In the genomic region with DNA sequence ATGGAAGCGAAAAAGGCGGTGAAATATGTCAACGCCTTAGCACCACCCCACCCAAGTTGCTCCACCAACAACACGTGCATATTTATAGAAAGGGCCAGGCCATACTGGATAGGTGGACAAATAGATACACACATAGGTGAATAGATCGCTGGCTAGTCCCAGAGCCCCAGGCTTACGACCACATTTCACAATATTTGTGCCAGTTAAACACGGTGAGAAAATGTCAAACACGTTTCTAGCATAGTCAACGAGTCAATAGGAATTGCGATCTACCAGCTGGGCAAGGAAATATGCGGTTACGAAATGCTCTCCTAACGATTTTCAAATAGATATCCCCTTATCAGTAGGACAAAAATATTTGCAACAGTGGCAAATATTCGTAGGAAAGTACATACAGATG, we compare ENCODE assay signal across 4 fruit fly cellular contexts.
A peak's percentile ranks its signal among the peaks of the same experiment; 100 is the strongest.
TF ChIP-seq lines count a peak whose summit lies in the region.

No protein-coding gene starts in this region.

- TF ChIP-seq CTCF in whole organism, embryonic (GFP tag; optimal IDR thresholded peaks at IDR 0.05; lab: Kevin White, UChicago) = no peak

TF ChIP-seq in whole organism, adult, 20 proteins besides CTCF, POLR2A, EP300 and RAD21:
- peak; percentile 62 for TF ChIP-seq ovo (GFP tag; optimal IDR thresholded peaks at IDR 0.05; lab: Kevin White, UChicago)
- TF ChIP-seq CG7045 (GFP tag; optimal IDR thresholded peaks at IDR 0.05; lab: Kevin White, UChicago) = peak; percentile 24
- TF ChIP-seq toe (GFP tag; optimal IDR thresholded peaks at IDR 0.05; lab: Kevin White, UChicago) = no peak
- peak; percentile 14 for TF ChIP-seq Crg-1 (GFP tag; optimal IDR thresholded peaks at IDR 0.05; lab: Kevin White, UChicago)
- TF ChIP-seq CG7101 (tag; optimal IDR thresholded peaks at IDR 0.05; lab: Kevin White, UChicago) = peak; percentile 9

TF ChIP-seq in whole organism, embryonic, 481 proteins besides CTCF, POLR2A, EP300 and RAD21:
- TF ChIP-seq CG32767 (GFP tag; IDR thresholded peaks at IDR 0.05; lab: Robert Waterston, UW) = peak; percentile 25; the same call in 1 of the 2 replicates
- TF ChIP-seq Med (GFP tag; lab: Kevin White, UChicago) = peak; percentile 64
- TF ChIP-seq vvl (GFP tag; IDR thresholded peaks at IDR 0.05; lab: Robert Waterston, UW) = 0 out of 2 replicates have a peak, but pooled peaks have one; percentile 5
- TF ChIP-seq D19A (tag; optimal IDR thresholded peaks at IDR 0.05; lab: Kevin White, UChicago) = no peak
- TF ChIP-seq CG2120 (GFP tag; optimal IDR thresholded peaks at IDR 0.05; lab: Kevin White, UChicago) = peak; percentile 13
- TF ChIP-seq slp2 (GFP tag; optimal IDR thresholded peaks at IDR 0.05; lab: Kevin White, UChicago) = no peak
- peak; percentile 58 for TF ChIP-seq CG12769 (tag; optimal IDR thresholded peaks at IDR 0.05; lab: Kevin White, UChicago)
- TF ChIP-seq zen (tag; optimal IDR thresholded peaks at IDR 0.05; lab: Kevin White, UChicago) = no peak
- TF ChIP-seq da (GFP tag; optimal IDR thresholded peaks at IDR 0.05; lab: Kevin White, UChicago) = no peak
- no peak for TF ChIP-seq CrebB (tag; optimal IDR thresholded peaks at IDR 0.05; lab: Kevin White, UChicago)
- TF ChIP-seq CG15514 (GFP tag; optimal IDR thresholded peaks at IDR 0.05; lab: Kevin White, UChicago) = no peak
- no peak for TF ChIP-seq zf30C (GFP tag; optimal IDR thresholded peaks at IDR 0.05; lab: Kevin White, UChicago)
- 0 out of 2 replicates have a peak, but pooled peaks have one; percentile 29 for TF ChIP-seq rib (GFP tag; IDR thresholded peaks at IDR 0.05; lab: Robert Waterston, UW)
- no peak for TF ChIP-seq D19B (GFP tag; optimal IDR thresholded peaks at IDR 0.05; lab: Kevin White, UChicago)
- no peak for TF ChIP-seq dimm (GFP tag; IDR thresholded peaks at IDR 0.05; lab: Robert Waterston, UW)
TF ChIP-seq in whole organism, embryonic: peak in this region for 6.

TF ChIP-seq in whole organism, prepupa, 60 proteins besides CTCF, POLR2A, EP300 and RAD21:
- TF ChIP-seq CG32006 (GFP tag; optimal IDR thresholded peaks at IDR 0.05; lab: Kevin White, UChicago) (peak; percentile 17), Eip78C (GFP tag; lab: Kevin White, UChicago) (peak; percentile 28), CG34406 (GFP tag; optimal IDR thresholded peaks at IDR 0.05; lab: Kevin White, UChicago) (no peak), fkh (GFP tag; optimal IDR thresholded peaks at IDR 0.05; lab: Kevin White, UChicago) (peak; percentile 35), CG11762 (GFP tag; optimal IDR thresholded peaks at IDR 0.05; lab: Kevin White, UChicago; ENCODE audit: insufficient read depth) (no peak)
TF ChIP-seq in whole organism, prepupa: peak in this region for 3.

TF ChIP-seq in whole organism, pupa, 21 proteins besides CTCF, POLR2A, EP300 and RAD21:
- TF ChIP-seq CG14655 (GFP tag; optimal IDR thresholded peaks at IDR 0.05; lab: Kevin White, UChicago) (peak; percentile 21), Pif1A (GFP tag; optimal IDR thresholded peaks at IDR 0.05; lab: Kevin White, UChicago) (no peak)
TF ChIP-seq in whole organism, pupa: peak in this region for 1.
